Worm (Caenorhabditis elegans): Measurements from ENCODE around the gene F10E7.11.

ce11 chrII:7166768-7167167 is 44.1 kb upstream of the F10E7.11 start:
- TF ChIP-seq hmg-4 (GFP tag; optimal IDR thresholded peaks at IDR 0.05) (no peak), ceh-13 (GFP tag; optimal IDR thresholded peaks at IDR 0.05) (no peak), pes-1 (GFP tag; IDR thresholded peaks at IDR 0.05) (no peak), ets-7 (tag; optimal IDR thresholded peaks at IDR 0.05) (no peak), scrt-1 (GFP tag; IDR thresholded peaks at IDR 0.05) (no peak), ama-1 (optimal IDR thresholded peaks at IDR 0.05) (no peak), tbx-37 (GFP tag; conservative IDR thresholded peaks at IDR 0.05) (no peak), sea-1 (GFP tag; conservative IDR thresholded peaks at IDR 0.05) (no peak), hmbx-1 (tag; optimal IDR thresholded peaks at IDR 0.05) (no peak), flt-1 (GFP tag; IDR thresholded peaks at IDR 0.05) (no peak), B0310.2 (tag; optimal IDR thresholded peaks at IDR 0.05) (no peak), aly-1 (tag; optimal IDR thresholded peaks at IDR 0.05) (no peak)

Measured in whole organism, early embryonic.